Fruit fly (Drosophila melanogaster): Measurements from ENCODE around the gene CG8745.

CG8745 gene

dm6 chr3L:13866780-13867179, at the start of gene CG8745 (continued):
- TF ChIP-seq CG6272 (GFP tag; IDR thresholded peaks at IDR 0.05) (no peak), p53 (GFP tag; optimal IDR thresholded peaks at IDR 0.05) (no peak), Bdp1 (GFP tag; optimal IDR thresholded peaks at IDR 0.05) (no peak), h (optimal IDR thresholded peaks at IDR 0.05) (no peak), NFAT (GFP tag; IDR thresholded peaks at IDR 0.05) (no peak), luna (GFP tag; optimal IDR thresholded peaks at IDR 0.05) (no peak), CG4854 (GFP tag; optimal IDR thresholded peaks at IDR 0.05) (no peak), CG11504 (tag; optimal IDR thresholded peaks at IDR 0.05) (peak; percentile 98), chif (GFP tag; optimal IDR thresholded peaks at IDR 0.05) (no peak), CG2199 (GFP tag; IDR thresholded peaks at IDR 0.05) (no peak), MESR4 (GFP tag; optimal IDR thresholded peaks at IDR 0.05) (no peak), CG3065 (GFP tag; optimal IDR thresholded peaks at IDR 0.05) (no peak), CG1603 (tag; optimal IDR thresholded peaks at IDR 0.05) (peak; percentile 8), CG18011 (GFP tag; optimal IDR thresholded peaks at IDR 0.05) (peak; percentile 32), CG14860 (GFP tag; IDR thresholded peaks at IDR 0.05; ENCODE audit: partially characterized antibody) (peak; percentile 56), Mad (GFP tag; optimal IDR thresholded peaks at IDR 0.05) (no peak), chn (GFP tag; optimal IDR thresholded peaks at IDR 0.05) (no peak), CG2678 (tag; optimal IDR thresholded peaks at IDR 0.05) (no peak), Mrtf (GFP tag; IDR thresholded peaks at IDR 0.05) (no peak), CG31441 (GFP tag; IDR thresholded peaks at IDR 0.05) (no peak), PHDP (tag; optimal IDR thresholded peaks at IDR 0.05) (no peak), pros (GFP tag; optimal IDR thresholded peaks at IDR 0.05) (no peak), Adf1 (GFP tag; IDR thresholded peaks at IDR 0.05) (no peak), gro (GFP tag; optimal IDR thresholded peaks at IDR 0.05) (no peak), CG7271 (tag; optimal IDR thresholded peaks at IDR 0.05) (no peak), CG3281 (GFP tag; optimal IDR thresholded peaks at IDR 0.05) (no peak), CG15011 (GFP tag; optimal IDR thresholded peaks at IDR 0.05) (no peak), bigmax (GFP tag; optimal IDR thresholded peaks at IDR 0.05) (no peak), lbe (GFP tag; optimal IDR thresholded peaks at IDR 0.05) (no peak), unc-4 (GFP tag; IDR thresholded peaks at IDR 0.05; ENCODE audit: partially characterized antibody) (peak; percentile 69), tup (GFP tag; optimal IDR thresholded peaks at IDR 0.05) (no peak), cas (GFP tag; IDR thresholded peaks at IDR 0.05) (no peak), lmd (GFP tag; IDR thresholded peaks at IDR 0.05) (no peak), Trl (optimal IDR thresholded peaks at IDR 0.05) (no peak), Trl (GFP tag; optimal IDR thresholded peaks at IDR 0.05) (no peak), Hey (tag; optimal IDR thresholded peaks at IDR 0.05) (no peak), yki (optimal IDR thresholded peaks at IDR 0.05) (no peak), CG14050 (GFP tag; IDR thresholded peaks at IDR 0.05) (no peak), HLHmδ (GFP tag; optimal IDR thresholded peaks at IDR 0.05) (no peak), slp2 (GFP tag; optimal IDR thresholded peaks at IDR 0.05) (no peak), NfI (GFP tag; optimal IDR thresholded peaks at IDR 0.05) (no peak), Doc3 (GFP tag; IDR thresholded peaks at IDR 0.05; ENCODE audit: partially characterized antibody) (peak; percentile 78), sisA (GFP tag; IDR thresholded peaks at IDR 0.05) (no peak), CG4707 (GFP tag; optimal IDR thresholded peaks at IDR 0.05) (no peak), CG12391 (tag; optimal IDR thresholded peaks at IDR 0.05) (no peak), CG6854 (GFP tag; optimal IDR thresholded peaks at IDR 0.05) (no peak), ftz-f1 (GFP tag; optimal IDR thresholded peaks at IDR 0.05) (no peak), bab2 (GFP tag; optimal IDR thresholded peaks at IDR 0.05) (no peak), Nf-YC (tag; optimal IDR thresholded peaks at IDR 0.05) (no peak), Myb (GFP tag; optimal IDR thresholded peaks at IDR 0.05) (peak; percentile 20), peb (GFP tag; IDR thresholded peaks at IDR 0.05) (no peak), CG8924 (tag; optimal IDR thresholded peaks at IDR 0.05) (no peak), CG1529 (GFP tag; optimal IDR thresholded peaks at IDR 0.05) (no peak)

Measured in whole organism, embryonic.